Fruit fly (Drosophila melanogaster) whole organism, pupa: Measurements from ENCODE around the gene Srr.

Experiments used
- CG10348 ChIP-seq: fragments of 200-800 bp; sonication (Bioruptor generic); IDR thresholded peaks from 2 replicates; pipeline ENCODE4 v1.3.6; 2022; ENCODE audit warnings: missing biosample characterization, missing genetic modification characterization
- CG12605 ChIP-seq: fragments of 200-800 bp; sonication (Bioruptor generic); IDR thresholded peaks from 2 replicates; pipeline ENCODE4 v1.3.6; 2022; ENCODE audit warnings: missing biosample characterization, missing genetic modification characterization
- CG13204 ChIP-seq: fragments of 200-800 bp; sonication (Bioruptor generic); optimal IDR thresholded peaks from 2 replicates; lab custom pipeline; 2018; ENCODE audit warnings: missing biosample characterization, mild to moderate bottlenecking, missing genetic modification characterization, moderate library complexity
- CG14655 ChIP-seq: fragments of 200-800 bp; sonication (Bioruptor generic); optimal IDR thresholded peaks from 3 replicates; lab custom pipeline; 2017; ENCODE audit warnings: mild to moderate bottlenecking, missing biosample characterization, missing genetic modification reagents, missing genetic modification characterization
- CG15710 ChIP-seq: fragments of 200-800 bp; sonication (Bioruptor generic); optimal IDR thresholded peaks from 2 replicates; lab custom pipeline; 2018; ENCODE audit warnings: missing biosample characterization, mild to moderate bottlenecking, missing genetic modification characterization, moderate library complexity
- CG17806 ChIP-seq: fragments of 200-800 bp; sonication (Bioruptor generic); optimal IDR thresholded peaks from 2 replicates; lab custom pipeline; 2018; ENCODE audit warnings: missing biosample characterization, mild to moderate bottlenecking, missing genetic modification characterization, moderate library complexity
- CG32121 ChIP-seq: fragments of 200-800 bp; sonication (Bioruptor generic); IDR thresholded peaks from 2 replicates; pipeline ENCODE4 v1.3.6; 2022; ENCODE audit warnings: missing biosample characterization, missing genetic modification characterization
- CG34367 ChIP-seq: fragments of 200-800 bp; sonication (Bioruptor generic); optimal IDR thresholded peaks from 2 replicates; lab custom pipeline; 2018; ENCODE audit warnings: missing biosample characterization, mild to moderate bottlenecking, missing genetic modification characterization
- CG4496 ChIP-seq: fragments of 200-800 bp; sonication (Bioruptor generic); IDR thresholded peaks from 3 replicates; pipeline ENCODE4 v1.3.6; 2022; ENCODE audit warnings: missing biosample characterization, missing genetic modification characterization
- CG8159 ChIP-seq: fragments of 200-800 bp; sonication (Bioruptor generic); optimal IDR thresholded peaks from 3 replicates; lab custom pipeline; 2018; ENCODE audit warnings: missing biosample characterization, mild to moderate bottlenecking, missing genetic modification characterization, moderate library complexity
- CG8301 ChIP-seq: fragments of 200-800 bp; sonication (Bioruptor generic); optimal IDR thresholded peaks from 2 replicates; lab custom pipeline; 2018; ENCODE audit warnings: missing biosample characterization, mild to moderate bottlenecking, missing genetic modification characterization
- CG9948 ChIP-seq: fragments of 200-800 bp; sonication (Bioruptor generic); optimal IDR thresholded peaks from 2 replicates; lab custom pipeline; 2018; ENCODE audit warnings: missing biosample characterization, mild to moderate bottlenecking, missing genetic modification characterization, moderate library complexity
- D1 ChIP-seq: fragments of 200-800 bp; sonication (Bioruptor generic); optimal IDR thresholded peaks from 2 replicates; lab custom pipeline; 2018; ENCODE audit warnings: missing biosample characterization, mild to moderate bottlenecking, missing genetic modification characterization, moderate library complexity
- EcR ChIP-seq: fragments of 200-800 bp; sonication (Bioruptor generic); optimal IDR thresholded peaks from 3 replicates; lab custom pipeline; 2019; ENCODE audit warnings: missing biosample characterization, missing genetic modification characterization, mild to moderate bottlenecking, moderate library complexity, missing genetic modification reagents
- Ets98B ChIP-seq: fragments of 200-800 bp; sonication (Bioruptor generic); IDR thresholded peaks from 2 replicates; pipeline ENCODE4 v1.3.6; 2022; ENCODE audit warnings: missing biosample characterization, missing genetic modification characterization
- Pif1A ChIP-seq: fragments of 200-800 bp; sonication (Bioruptor generic); optimal IDR thresholded peaks from 3 replicates; lab custom pipeline; 2016; ENCODE audit warnings: missing biosample characterization, missing genetic modification characterization
- Pif1B ChIP-seq: fragments of 200-800 bp; sonication (Bioruptor generic); optimal IDR thresholded peaks from 3 replicates; lab custom pipeline; 2016; ENCODE audit warnings: missing biosample characterization, missing genetic modification characterization
- Snoo ChIP-seq: fragments of 200-800 bp; sonication (Bioruptor generic); optimal IDR thresholded peaks from 3 replicates; lab custom pipeline; 2017; ENCODE audit warnings: missing biosample characterization, mild to moderate bottlenecking, missing genetic modification characterization, inconsistent platforms
- fd96Ca ChIP-seq: fragments of 200-800 bp; sonication (Bioruptor generic); IDR thresholded peaks from 3 replicates; pipeline ENCODE4 v1.3.6; 2022; ENCODE audit warnings: missing biosample characterization, missing genetic modification characterization
- gl ChIP-seq: fragments of 200-800 bp; sonication (Bioruptor generic); optimal IDR thresholded peaks from 2 replicates; lab custom pipeline; 2018; ENCODE audit warnings: missing biosample characterization, mild to moderate bottlenecking, missing genetic modification characterization
- rn ChIP-seq: fragments of 200-800 bp; sonication (Bioruptor generic); IDR thresholded peaks from 2 replicates; pipeline ENCODE4 v1.3.6; 2022; ENCODE audit warnings: missing biosample characterization, missing genetic modification characterization

Gene Srr

dm6 chr3R:9365121-9365520 lies at the start of gene Srr:
Gene Srr (plus strand): TSS chr3R:9365398.
- TF ChIP-seq CG12605 (GFP tag; lab: Robert Waterston, UW) (no peak), CG34367 (no peak), Pif1A (GFP tag; lab: Kevin White, UChicago) (no peak), CG32121 (GFP tag; lab: Robert Waterston, UW) (no peak), EcR (GFP tag; lab: Kevin White, UChicago) (no peak), CG4496 (GFP tag; lab: Robert Waterston, UW) (no peak), CG8159 (tag; lab: Kevin White, UChicago) (no peak), CG15710 (tag; lab: Kevin White, UChicago) (no peak), CG13204 (GFP tag; lab: Kevin White, UChicago) (no peak), CG14655 (GFP tag; lab: Kevin White, UChicago) (no peak), rn (GFP tag; lab: Robert Waterston, UW) (no peak), fd96Ca (GFP tag; lab: Robert Waterston, UW) (no peak), CG9948 (tag; lab: Kevin White, UChicago) (no peak), D1 (tag; lab: Kevin White, UChicago) (no peak), CG17806 (tag; lab: Kevin White, UChicago) (no peak)

- TF ChIP-seq CG13204 (GFP tag; lab: Kevin White, UChicago) (no peak), gl (tag; lab: Kevin White, UChicago) (no peak), CG34367 (no peak), CG8159 (tag; lab: Kevin White, UChicago) (no peak), rn (GFP tag; lab: Robert Waterston, UW) (no peak), Ets98B (no peak), Snoo (tag; lab: Kevin White, UChicago) (no peak), Pif1A (GFP tag; lab: Kevin White, UChicago) (no peak), CG17806 (tag; lab: Kevin White, UChicago) (no peak), CG10348 (GFP tag; lab: Robert Waterston, UW) (no peak)
Observed at dm6 chr3R:9321470-9321869, 43.7 kb upstream of the Srr start, which contains the start of gene HP1e. Gene HP1e (plus strand): TSS chr3R:9321770.

- TF ChIP-seq CG13204 (GFP tag; lab: Kevin White, UChicago) = no peak
- TF ChIP-seq gl (tag; lab: Kevin White, UChicago) = no peak
- no peak for TF ChIP-seq EcR (GFP tag; lab: Kevin White, UChicago)
- no peak for TF ChIP-seq CG4496 (GFP tag; lab: Robert Waterston, UW)
- no peak for TF ChIP-seq CG14655 (GFP tag; lab: Kevin White, UChicago)
- TF ChIP-seq fd96Ca (GFP tag; lab: Robert Waterston, UW) = no peak
- no peak for TF ChIP-seq D1 (tag; lab: Kevin White, UChicago)
- no peak for TF ChIP-seq Pif1A (GFP tag; lab: Kevin White, UChicago)
- TF ChIP-seq Snoo (tag; lab: Kevin White, UChicago) = no peak
- TF ChIP-seq CG9948 (tag; lab: Kevin White, UChicago) = no peak
- no peak for TF ChIP-seq CG8301 (tag; lab: Kevin White, UChicago)
- no peak for TF ChIP-seq CG17806 (tag; lab: Kevin White, UChicago)
- TF ChIP-seq Pif1B (GFP tag; lab: Kevin White, UChicago) = no peak
- TF ChIP-seq CG32121 (GFP tag; lab: Robert Waterston, UW) = no peak
Observed at dm6 chr3R:9328411-9328810, 36.8 kb upstream of the Srr start, which contains the start of gene CG8861. Gene CG8861 (minus strand): TSS chr3R:9328511.

dm6 chr3R:9328812-9329211 lies 36.4 kb upstream of the Srr start:
- no peak for TF ChIP-seq CG4496 (GFP tag; lab: Robert Waterston, UW)
- no peak for TF ChIP-seq CG13204 (GFP tag; lab: Kevin White, UChicago)
- TF ChIP-seq D1 (tag; lab: Kevin White, UChicago) = peak; percentile 58
- TF ChIP-seq, all 21 proteins: peak for 1

dm6 chr3R:9330231-9330630 lies 35.0 kb upstream of the Srr start, which contains the start of gene CG12951:
Gene CG12951 (minus strand): TSS chr3R:9330331.
- TF ChIP-seq CG4496 (GFP tag; lab: Robert Waterston, UW) (no peak), Pif1A (GFP tag; lab: Kevin White, UChicago) (no peak), rn (GFP tag; lab: Robert Waterston, UW) (no peak), Pif1B (GFP tag; lab: Kevin White, UChicago) (no peak), CG17806 (tag; lab: Kevin White, UChicago) (no peak), CG34367 (no peak), CG12605 (GFP tag; lab: Robert Waterston, UW) (no peak), CG8301 (tag; lab: Kevin White, UChicago) (no peak), CG15710 (tag; lab: Kevin White, UChicago) (no peak), gl (tag; lab: Kevin White, UChicago) (no peak), CG10348 (GFP tag; lab: Robert Waterston, UW) (no peak)

dm6 chr3R:9331861-9332260 lies 33.3 kb upstream of the Srr start, which contains the start of gene CG16749:
Gene CG16749 (minus strand): TSS chr3R:9331885.
- TF ChIP-seq Pif1B (GFP tag; lab: Kevin White, UChicago) = no peak
- TF ChIP-seq CG13204 (GFP tag; lab: Kevin White, UChicago) = no peak
- TF ChIP-seq CG14655 (GFP tag; lab: Kevin White, UChicago) = no peak
- no peak for TF ChIP-seq CG12605 (GFP tag; lab: Robert Waterston, UW)
- TF ChIP-seq Snoo (tag; lab: Kevin White, UChicago) = no peak
- no peak for TF ChIP-seq D1 (tag; lab: Kevin White, UChicago)
- no peak for TF ChIP-seq CG9948 (tag; lab: Kevin White, UChicago)
- TF ChIP-seq gl (tag; lab: Kevin White, UChicago) = no peak
- TF ChIP-seq CG32121 (GFP tag; lab: Robert Waterston, UW) = no peak
- TF ChIP-seq EcR (GFP tag; lab: Kevin White, UChicago) = no peak
- TF ChIP-seq fd96Ca (GFP tag; lab: Robert Waterston, UW) = no peak
- no peak for TF ChIP-seq CG10348 (GFP tag; lab: Robert Waterston, UW)
- no peak for TF ChIP-seq CG8301 (tag; lab: Kevin White, UChicago)
- no peak for TF ChIP-seq CG8159 (tag; lab: Kevin White, UChicago)
- no peak for TF ChIP-seq rn (GFP tag; lab: Robert Waterston, UW)
- TF ChIP-seq CG34367 = no peak
- TF ChIP-seq, all 21 proteins: peak for 0
